Fruit fly (Drosophila melanogaster): ENCODE results near the gene Ubc87F.

DNA sequence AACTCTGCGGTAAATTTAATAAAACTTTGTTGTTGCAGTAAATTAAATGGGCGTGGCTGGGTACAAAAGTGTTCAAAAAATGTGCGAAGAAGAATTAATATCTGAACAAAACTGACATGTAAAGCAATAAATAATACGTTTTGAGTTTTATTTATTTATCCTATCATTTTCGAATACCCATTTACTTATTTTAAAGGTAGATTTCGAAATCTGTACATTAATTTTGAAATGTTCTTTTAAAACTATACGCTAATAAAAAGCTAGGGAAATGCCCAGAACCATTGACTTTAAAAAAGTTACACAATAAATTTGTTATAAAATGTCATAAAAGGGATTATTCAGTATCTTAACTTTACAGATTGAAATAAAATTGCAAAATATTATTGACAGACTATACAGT is 6.2 kb downstream of the Ubc87F start, which contains the start of the genes primo-1 and primo-2:
- TF ChIP-seq pan (optimal IDR thresholded peaks at IDR 0.05) (no peak), usp (GFP tag; optimal IDR thresholded peaks at IDR 0.05) (no peak), CG8478 (optimal IDR thresholded peaks at IDR 0.05) (no peak), Dll (optimal IDR thresholded peaks at IDR 0.05) (no peak)

All from whole organism.